Fruit fly (Drosophila melanogaster): ENCODE data around the gene CG4374.

dm6 chr3R:23481249-23481915, 9.3 kb upstream of the CG4374 start, which contains the start of gene Ir94f:
- TF ChIP-seq usp (GFP tag; optimal IDR thresholded peaks at IDR 0.05) (no peak), h (GFP tag; optimal IDR thresholded peaks at IDR 0.05) (no peak), brk (GFP tag; optimal IDR thresholded peaks at IDR 0.05) (no peak)

All from whole organism, wandering third instar larva.